Worm (Caenorhabditis elegans) whole organism, late embryonic: Measurements from ENCODE around the gene W04E12.5.

ENCODE experiments used
- Y22D7AL.16 ChIP-seq: sonication (generic microtip); optimal IDR thresholded peaks from 2 replicates; lab custom pipeline; 2016; ENCODE audit warnings: missing genetic modification characterization, missing compliant biosample characterization
- ama-1 ChIP-seq: fragments of 150-350 bp; optimal IDR thresholded peaks from 2 replicates; lab custom pipeline; 2014
- ceh-24 ChIP-seq: sonication (generic microtip); optimal IDR thresholded peaks from 2 replicates; lab custom pipeline; 2016; ENCODE audit warnings: mild to moderate bottlenecking, missing genetic modification characterization, missing compliant biosample characterization
- ceh-30 ChIP-seq: fragments of 150-350 bp; optimal IDR thresholded peaks from 2 replicates; lab custom pipeline; 2014; ENCODE audit warnings: missing biosample characterization, missing genetic modification characterization
- ceh-9 ChIP-seq: sonication (generic microtip); optimal IDR thresholded peaks from 2 replicates; lab custom pipeline; 2016; ENCODE audit warnings: mild to moderate bottlenecking, missing genetic modification characterization, inconsistent platforms, missing compliant biosample characterization
- elt-2 ChIP-seq: sonication (generic microtip); optimal IDR thresholded peaks from 2 replicates; lab custom pipeline; 2016; ENCODE audit warnings: missing genetic modification reagents, missing genetic modification characterization, missing compliant biosample characterization
- fkh-10 ChIP-seq: fragments of 150-350 bp; optimal IDR thresholded peaks from 2 replicates; lab custom pipeline; 2014; ENCODE audit warnings: missing biosample characterization, missing genetic modification reagents, missing genetic modification characterization
- gmeb-2 ChIP-seq: sonication (generic microtip); optimal IDR thresholded peaks from 2 replicates; lab custom pipeline; 2016; ENCODE audit warnings: missing genetic modification characterization, inconsistent platforms, missing compliant biosample characterization
- nfya-1 ChIP-seq: sonication (generic microtip); optimal IDR thresholded peaks from 2 replicates; lab custom pipeline; 2017; ENCODE audit warnings: missing genetic modification characterization, mild to moderate bottlenecking, missing compliant biosample characterization, antibody characterized with exemption, moderate library complexity
- pha-4 ChIP-seq: fragments of 150-350 bp; optimal IDR thresholded peaks from 2 replicates; lab custom pipeline; 2018; ENCODE audit warnings: missing biosample characterization, missing genetic modification reagents, missing genetic modification characterization
- pros-1 ChIP-seq: fragments of 150-350 bp; optimal IDR thresholded peaks from 2 replicates; lab custom pipeline; 2014; ENCODE audit warnings: missing biosample characterization, missing genetic modification reagents, missing genetic modification characterization
- sox-2 ChIP-seq: fragments of 200-800 bp; sonication (Bioruptor generic); IDR thresholded peaks from 2 replicates; pipeline ENCODE4 v1.3.6; 2022; ENCODE audit warnings: missing genetic modification reagents, missing genetic modification characterization, missing compliant biosample characterization
- ztf-16 ChIP-seq: sonication (generic microtip); optimal IDR thresholded peaks from 2 replicates; lab custom pipeline; 2017; ENCODE audit warnings: missing genetic modification characterization, missing compliant biosample characterization

DNA sequence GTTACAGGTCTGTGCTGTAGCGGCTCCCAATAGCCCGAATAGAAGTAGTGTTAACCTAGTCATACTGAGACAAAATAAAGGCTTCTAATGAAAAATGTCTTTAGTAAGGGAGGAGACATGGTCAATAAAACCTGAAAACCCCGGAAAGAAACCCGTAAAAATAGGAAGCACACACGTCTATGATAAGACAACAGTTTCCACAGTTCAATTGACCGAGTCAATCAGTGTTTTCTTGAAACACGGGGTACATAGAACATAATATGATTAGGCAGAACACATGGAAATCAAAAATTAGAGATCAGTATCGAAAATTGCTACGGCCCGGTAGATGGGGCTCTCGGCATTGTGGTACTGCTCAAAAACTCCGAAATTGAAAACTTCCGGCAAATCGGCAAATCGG lies 5.2 kb downstream of the W04E12.5 start, which contains the start of gene clec-49:
- TF ChIP-seq ztf-16 (tag; lab: Kevin White, UChicago) (no peak), fkh-10 (GFP tag; lab: Kevin White, UChicago) (no peak), nfya-1 (tag; lab: Kevin White, UChicago) (no peak), pha-4 (no peak), gmeb-2 (no peak), ceh-9 (tag; lab: Kevin White, UChicago) (no peak), ceh-24 (tag; lab: Kevin White, UChicago) (no peak), Y22D7AL.16 (tag; lab: Kevin White, UChicago) (no peak), ama-1 (no peak), pros-1 (tag; lab: Kevin White, UChicago) (no peak), elt-2 (no peak), sox-2 (GFP tag; lab: Robert Waterston, UW) (no peak), ceh-30 (tag; lab: Kevin White, UChicago) (no peak)
